Fruit fly (Drosophila melanogaster): ENCODE data around the gene BthD.

- no peak for TF ChIP-seq insv (optimal IDR thresholded peaks at IDR 0.05)
- no peak for TF ChIP-seq h (optimal IDR thresholded peaks at IDR 0.05)
- no peak for TF ChIP-seq psq (optimal IDR thresholded peaks at IDR 0.05)
- TF ChIP-seq Sin3A (optimal IDR thresholded peaks at IDR 0.05) = no peak
- no peak for TF ChIP-seq ttk (optimal IDR thresholded peaks at IDR 0.05)
These were observed 14.6 kb downstream of the BthD start for dm6 chrX:13626579-13626894.
